Worm (Caenorhabditis elegans) whole organism, late embryonic: ENCODE data around the gene dmd-4.

Source experiments
- C08G9.2 ChIP-seq: sonication (generic microtip); optimal IDR thresholded peaks from 2 replicates; lab custom pipeline; 2016; ENCODE audit warnings: mild to moderate bottlenecking, missing genetic modification characterization, moderate library complexity, missing compliant biosample characterization
- ceh-48 ChIP-seq: sonication (generic microtip); optimal IDR thresholded peaks from 2 replicates; lab custom pipeline; 2016; ENCODE audit warnings: missing genetic modification characterization, inconsistent platforms, missing compliant biosample characterization
- eyg-1 ChIP-seq: sonication (generic microtip); optimal IDR thresholded peaks from 2 replicates; lab custom pipeline; 2016; ENCODE audit warnings: missing genotype, missing genetic modification characterization, missing compliant biosample characterization
- hlh-13 ChIP-seq: fragments of 200-800 bp; sonication (Bioruptor generic); optimal IDR thresholded peaks from 2 replicates; lab custom pipeline; 2018; ENCODE audit warnings: mild to moderate bottlenecking, missing genetic modification characterization, missing compliant biosample characterization
- nfya-1 ChIP-seq: sonication (generic microtip); optimal IDR thresholded peaks from 2 replicates; lab custom pipeline; 2017; ENCODE audit warnings: missing genetic modification characterization, mild to moderate bottlenecking, missing compliant biosample characterization, antibody characterized with exemption, moderate library complexity
- nhr-11 ChIP-seq: fragments of 150-350 bp; optimal IDR thresholded peaks from 2 replicates; lab custom pipeline; 2014; ENCODE audit warnings: missing biosample characterization, missing genetic modification characterization
- nhr-232 ChIP-seq: sonication (generic microtip); optimal IDR thresholded peaks from 2 replicates; lab custom pipeline; 2016; ENCODE audit warnings: missing genetic modification characterization, missing compliant biosample characterization
- pat-9 ChIP-seq: fragments of 200-800 bp; sonication (Bioruptor generic); optimal IDR thresholded peaks from 2 replicates; lab custom pipeline; 2018; ENCODE audit warnings: mild to moderate bottlenecking, missing genetic modification characterization, moderate library complexity, missing compliant biosample characterization
- pha-4 ChIP-seq: fragments of 150-350 bp; optimal IDR thresholded peaks from 2 replicates; lab custom pipeline; 2018; ENCODE audit warnings: missing biosample characterization, missing genetic modification reagents, missing genetic modification characterization

DNA sequence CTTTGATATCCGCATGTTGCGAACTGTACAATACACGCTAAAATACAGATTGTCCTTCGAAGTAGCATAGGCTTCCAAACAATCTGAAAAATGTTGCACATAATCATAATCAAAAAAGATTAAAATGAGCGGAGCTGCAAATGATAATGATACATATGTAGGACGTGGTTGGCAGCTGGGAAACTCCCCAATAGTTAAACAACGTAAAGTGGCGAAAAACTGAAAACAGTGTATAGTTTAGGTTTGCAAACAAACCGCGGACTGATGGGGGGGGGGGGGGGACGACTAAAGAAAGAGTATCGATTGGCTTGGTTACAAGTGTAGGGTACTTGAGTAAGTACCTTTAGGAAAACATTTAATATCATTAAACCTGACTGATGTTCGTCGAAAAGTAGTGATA lies 43.5 kb upstream of the dmd-4 start, which contains the start of gene hex-5:
- TF ChIP-seq C08G9.2 (tag; lab: Kevin White, UChicago): no peak
- no peak for TF ChIP-seq hlh-13 (GFP tag; lab: Kevin White, UChicago)
- no peak for TF ChIP-seq nhr-232 (tag; lab: Kevin White, UChicago)
- no peak for TF ChIP-seq pat-9 (tag; lab: Kevin White, UChicago)
- TF ChIP-seq nfya-1 (tag; lab: Kevin White, UChicago): no peak
- TF ChIP-seq ceh-48 (tag; lab: Kevin White, UChicago): no peak
- no peak for TF ChIP-seq eyg-1 (tag; lab: Kevin White, UChicago)
- no peak for TF ChIP-seq nhr-11 (tag; lab: Kevin White, UChicago)
- TF ChIP-seq pha-4 (tag; lab: Kevin White, UChicago): no peak
